Worm (Caenorhabditis elegans): Measurements from ENCODE around the gene C31E10.11.

C31E10.11 gene

DNA sequence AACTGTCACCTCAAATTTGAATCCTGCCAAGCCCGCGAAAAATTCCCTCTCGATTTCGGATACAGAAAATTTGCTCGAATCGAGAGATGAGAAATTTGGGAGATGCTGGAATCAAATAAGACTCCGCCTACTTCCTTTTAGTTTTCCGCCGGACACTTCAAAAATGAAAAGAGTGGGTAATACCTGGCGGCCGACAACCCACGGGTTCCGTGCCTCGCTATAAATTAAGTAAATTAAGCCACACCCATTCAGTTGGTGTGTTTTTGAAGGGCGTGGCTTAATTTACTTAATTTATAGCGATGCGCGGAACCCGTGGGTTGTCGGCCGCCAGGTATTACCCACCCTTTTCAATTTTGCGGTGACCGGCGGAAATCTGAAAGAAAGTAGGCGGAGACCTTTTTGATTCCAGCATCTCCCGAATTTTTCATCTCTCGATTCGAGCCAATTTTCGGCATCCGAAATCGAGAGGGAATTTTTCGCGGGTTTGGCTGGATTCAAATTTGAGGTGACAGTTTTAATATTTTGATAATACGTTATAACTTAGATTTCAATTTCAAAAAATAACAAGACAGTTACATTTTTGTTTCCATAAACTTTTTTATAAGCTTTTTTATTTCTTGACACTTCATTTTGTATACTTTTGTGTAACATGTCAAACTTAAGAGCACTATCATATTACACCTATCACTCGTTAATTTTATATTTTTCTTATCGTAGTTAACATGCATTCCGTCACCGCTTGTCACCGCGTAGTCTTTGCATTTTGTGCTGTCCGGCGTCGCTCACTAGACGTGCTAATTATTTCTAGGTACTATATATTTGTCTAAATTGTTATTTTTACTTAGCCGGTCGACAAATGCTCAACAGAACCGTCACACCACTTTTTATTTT, 43.6 kb downstream of the C31E10.11 start (continued):
- no peak for TF ChIP-seq ceh-79 (tag; optimal IDR thresholded peaks at IDR 0.05)
- TF ChIP-seq lin-26 (GFP tag; IDR thresholded peaks at IDR 0.05), result no peak
- peak; percentile 50 for TF ChIP-seq snpc-3.4 (tag; optimal IDR thresholded peaks at IDR 0.05)
- no peak for TF ChIP-seq lsy-27 (tag; optimal IDR thresholded peaks at IDR 0.05; ENCODE audit: borderline replicate concordance, insufficient read depth)
- TF ChIP-seq ztf-3 (GFP tag; optimal IDR thresholded peaks at IDR 0.05), result no peak

DNA sequence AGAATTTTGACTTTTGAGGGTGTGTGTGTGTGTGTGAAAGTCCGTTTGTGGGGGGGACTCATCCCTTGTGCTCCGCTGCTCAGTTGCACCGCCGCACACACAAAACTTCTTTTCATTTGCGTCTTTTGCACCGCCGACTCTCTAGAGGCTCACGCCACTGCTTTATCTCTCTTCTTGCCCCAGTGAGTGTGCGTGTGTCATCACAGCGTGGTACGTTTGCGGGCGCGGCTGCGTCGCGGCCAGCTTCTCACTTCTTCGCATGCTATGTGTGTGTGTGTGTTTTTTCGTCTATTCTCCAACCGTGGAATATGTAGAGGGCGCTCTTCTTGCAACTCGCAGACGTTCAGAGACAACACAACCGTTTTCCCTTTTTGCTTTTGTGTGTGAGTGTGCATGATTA, 45.1 kb downstream of the C31E10.11 start:
- TF ChIP-seq nhr-80 (tag; optimal IDR thresholded peaks at IDR 0.05), result peak; percentile 2
- TF ChIP-seq ztf-26 (tag; optimal IDR thresholded peaks at IDR 0.05), result no peak
- TF ChIP-seq hmg-1.2 (GFP tag; IDR thresholded peaks at IDR 0.05), result peak; percentile 46; the same call in 1 of the 2 replicates
- no peak for TF ChIP-seq F10E7.11 (tag; optimal IDR thresholded peaks at IDR 0.05)
- TF ChIP-seq F33H1.4 (GFP tag; IDR thresholded peaks at IDR 0.05), result no peak
- TF ChIP-seq lag-1 (GFP tag; IDR thresholded peaks at IDR 0.05), result no peak
- TF ChIP-seq madf-10 (tag; optimal IDR thresholded peaks at IDR 0.05), result peak; percentile 41
- peak; percentile 95 for TF ChIP-seq zfh-2 (GFP tag; conservative IDR thresholded peaks at IDR 0.05)
- peak; percentile 67 for TF ChIP-seq ceh-27 (GFP tag; optimal IDR thresholded peaks at IDR 0.05)
- TF ChIP-seq K11D2.4 (GFP tag; IDR thresholded peaks at IDR 0.05), result 0 out of 2 replicates have a peak, but pooled peaks have one; percentile 54
- no peak for TF ChIP-seq ceh-58 (GFP tag; IDR thresholded peaks at IDR 0.05)
- peak; percentile 53 for TF ChIP-seq dox-1 (GFP tag; IDR thresholded peaks at IDR 0.05)
- no peak for TF ChIP-seq sdz-38 (tag; optimal IDR thresholded peaks at IDR 0.05)
- TF ChIP-seq nfyb-1 (GFP tag; IDR thresholded peaks at IDR 0.05), result 0 out of 2 replicates have a peak, but pooled peaks have one; percentile 67
- peak; percentile 85 for TF ChIP-seq snpc-4 (GFP tag; optimal IDR thresholded peaks at IDR 0.05)
- TF ChIP-seq snpc-4 (tag; optimal IDR thresholded peaks at IDR 0.05), result peak in 3 of 4 experiments; percentile 79 to 85 (median 83)
- TF ChIP-seq cebp-1 (GFP tag; IDR thresholded peaks at IDR 0.05), result 0 out of 2 replicates have a peak, but pooled peaks have one; percentile 17
- TF ChIP-seq cebp-1 (tag; optimal IDR thresholded peaks at IDR 0.05), result peak; percentile 63
- TF ChIP-seq mcd-1 (GFP tag; IDR thresholded peaks at IDR 0.05), result peak; percentile 28; the same call in 1 of the 2 replicates
- TF ChIP-seq K12H6.12 (tag; optimal IDR thresholded peaks at IDR 0.05), result peak; percentile 84
- 0 out of 2 replicates have a peak, but pooled peaks have one; percentile 49 for TF ChIP-seq madf-3 (GFP tag; IDR thresholded peaks at IDR 0.05)
- no peak for TF ChIP-seq xnd-1 (tag; optimal IDR thresholded peaks at IDR 0.05)
- peak; percentile 46 for TF ChIP-seq attf-5 (GFP tag; optimal IDR thresholded peaks at IDR 0.05)
- no peak for TF ChIP-seq snpc-1.3 (tag; optimal IDR thresholded peaks at IDR 0.05; ENCODE audit: insufficient read depth)

DNA sequence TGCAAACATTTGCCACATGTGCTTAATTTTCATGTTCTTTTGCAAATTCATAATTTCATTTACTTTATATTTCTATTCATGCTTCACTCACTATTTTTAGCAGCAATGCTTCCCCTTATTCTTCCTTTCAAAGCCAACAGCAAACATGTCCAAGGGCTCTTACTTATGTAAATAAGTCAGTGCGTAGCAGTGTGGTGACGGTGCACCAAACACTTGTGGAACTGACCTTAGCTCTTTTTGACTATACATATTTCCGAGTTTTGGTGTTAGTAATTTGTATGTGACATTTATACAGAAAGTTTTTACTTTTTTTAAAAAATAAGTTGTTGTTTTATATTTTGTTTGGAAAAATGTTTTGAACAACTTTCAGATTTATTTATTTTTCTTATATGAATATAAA, 45.5 kb downstream of the C31E10.11 start:
- TF ChIP-seq F23B12.7 (tag; optimal IDR thresholded peaks at IDR 0.05; ENCODE audit: insufficient read depth) (no peak), efl-1 (GFP tag; optimal IDR thresholded peaks at IDR 0.05) (no peak), ceh-58 (GFP tag; IDR thresholded peaks at IDR 0.05) (no peak), lir-1 (GFP tag; conservative IDR thresholded peaks at IDR 0.05) (no peak)

DNA sequence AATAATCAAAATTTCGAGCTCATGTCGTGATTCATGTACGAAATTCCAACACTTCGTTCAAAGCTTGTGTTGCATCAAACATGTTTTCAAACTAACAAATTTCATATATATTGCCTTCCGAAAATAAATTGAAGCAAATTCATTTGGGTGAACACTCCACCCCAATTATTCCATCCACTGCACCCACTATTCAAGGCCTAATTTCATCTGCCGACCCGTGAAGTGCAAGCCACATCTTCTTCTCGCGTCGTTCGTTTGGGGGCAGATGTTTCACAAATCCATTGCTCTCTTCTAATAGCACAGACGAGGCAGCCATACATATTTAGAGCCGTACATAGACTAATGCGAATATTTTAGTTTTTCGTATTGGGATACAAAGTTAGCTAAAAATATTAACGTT, 46.4 kb downstream of the C31E10.11 start:
- TF ChIP-seq rec-8 (tag; optimal IDR thresholded peaks at IDR 0.05) (no peak), dox-1 (GFP tag; IDR thresholded peaks at IDR 0.05) (no peak), madf-6 (GFP tag; IDR thresholded peaks at IDR 0.05) (no peak), rcor-1 (GFP tag; IDR thresholded peaks at IDR 0.05) (no peak)

All from whole organism, young adult.